Worm (Caenorhabditis elegans) whole organism, L4 larva: ENCODE data around the gene R166.3.

Experiments used
- D1046.2 ChIP-seq: fragments of 200-800 bp; sonication (Bioruptor generic); IDR thresholded peaks from 2 replicates; pipeline ENCODE4 v1.3.6; 2022; ENCODE audit warnings: missing genetic modification characterization, missing compliant biosample characterization
- F44E2.7 ChIP-seq: fragments of 200-800 bp; sonication (Bioruptor generic); IDR thresholded peaks from 2 replicates; pipeline ENCODE4 v2.1.2; 2022; ENCODE audit warnings: missing genetic modification characterization, missing compliant biosample characterization
- F49E8.2 ChIP-seq: sonication (generic microtip); optimal IDR thresholded peaks from 2 replicates; lab custom pipeline; 2016; ENCODE audit warnings: missing compliant biosample characterization, mild to moderate bottlenecking, missing genetic modification characterization, borderline replicate concordance
- T20F7.1 ChIP-seq: fragments of 200-800 bp; sonication (Bioruptor generic); optimal IDR thresholded peaks from 2 replicates; lab custom pipeline; 2018; ENCODE audit warnings: mild to moderate bottlenecking, missing genetic modification characterization, missing compliant biosample characterization
- T26A8.4 ChIP-seq: fragments of 200-800 bp; sonication (Bioruptor generic); IDR thresholded peaks from 2 replicates; pipeline ENCODE4 v1.3.6; 2022; ENCODE audit warnings: missing genetic modification characterization, missing compliant biosample characterization
- Y48G9A.11 ChIP-seq: fragments of 200-800 bp; sonication (Bioruptor generic); IDR thresholded peaks from 2 replicates; pipeline ENCODE4 v1.3.6; 2022; ENCODE audit warnings: missing genetic modification reagents, missing genetic modification characterization, missing compliant biosample characterization
- ZK337.2 ChIP-seq: fragments of 200-800 bp; sonication (Bioruptor generic); IDR thresholded peaks from 2 replicates; pipeline ENCODE4 v1.3.6; 2022; ENCODE audit warnings: missing genetic modification reagents, missing genetic modification characterization, missing compliant biosample characterization
- ama-1 ChIP-seq: fragments of 150-350 bp; optimal IDR thresholded peaks from 2 replicates; lab custom pipeline; 2014; ENCODE audit warnings: inconsistent platforms, mixed read lengths
- arid-1 ChIP-seq: fragments of 200-800 bp; sonication (Bioruptor generic); conservative IDR thresholded peaks from 2 replicates; pipeline ENCODE4 v1.3.6; 2022; ENCODE audit warnings: missing genetic modification reagents, missing genetic modification characterization, missing compliant biosample characterization
- ceh-28 ChIP-seq: fragments of 150-350 bp; optimal IDR thresholded peaks from 2 replicates; lab custom pipeline; 2014; ENCODE audit warnings: missing biosample characterization, missing genetic modification reagents, missing genetic modification characterization
- ceh-44 ChIP-seq: fragments of 200-800 bp; sonication (Bioruptor generic); IDR thresholded peaks from 2 replicates; pipeline ENCODE4 v1.3.6; 2022; ENCODE audit warnings: missing genetic modification reagents, missing genetic modification characterization, missing compliant biosample characterization
- ces-1 ChIP-seq: fragments of 150-350 bp; sonication (generic microtip); optimal IDR thresholded peaks from 4 replicates; lab custom pipeline; 2014; ENCODE audit warnings: missing biosample characterization, missing genetic modification reagents, missing genetic modification characterization
- cey-2 ChIP-seq: sonication (generic microtip); optimal IDR thresholded peaks from 3 replicates; lab custom pipeline; 2017; ENCODE audit warnings: missing genetic modification characterization, mild to moderate bottlenecking, missing compliant biosample characterization, antibody characterized with exemption, borderline replicate concordance; ENCODE audit not compliant: insufficient read depth
- ctbp-1 ChIP-seq: fragments of 200-800 bp; sonication (Bioruptor generic); IDR thresholded peaks from 2 replicates; pipeline ENCODE4 v1.3.6; 2022; ENCODE audit warnings: missing genetic modification reagents, missing genetic modification characterization, missing compliant biosample characterization
- daf-19 ChIP-seq: fragments of 200-800 bp; sonication (Bioruptor generic); conservative IDR thresholded peaks from 2 replicates; pipeline ENCODE4 v1.3.6; 2022; ENCODE audit warnings: missing genetic modification characterization, missing compliant biosample characterization
- daf-8 ChIP-seq: fragments of 200-800 bp; sonication (Bioruptor generic); IDR thresholded peaks from 2 replicates; pipeline ENCODE4 v1.3.6; 2022; ENCODE audit warnings: missing genetic modification characterization, missing compliant biosample characterization
- dmd-9 ChIP-seq: fragments of 200-800 bp; sonication (Bioruptor generic); IDR thresholded peaks from 2 replicates; pipeline ENCODE4 v1.3.6; 2022; ENCODE audit warnings: missing genetic modification reagents, missing genetic modification characterization, missing compliant biosample characterization
- dpl-1 ChIP-seq: fragments of 150-350 bp; optimal IDR thresholded peaks from 2 replicates; lab custom pipeline; 2014; ENCODE audit warnings: missing biosample characterization, missing genetic modification reagents, missing genetic modification characterization
- duxl-1 ChIP-seq: sonication (generic microtip); optimal IDR thresholded peaks from 2 replicates; lab custom pipeline; 2016; ENCODE audit warnings: mild to moderate bottlenecking, missing genetic modification characterization, moderate library complexity, missing compliant biosample characterization; ENCODE audit not compliant: poor library complexity
- dve-1 ChIP-seq: sonication (generic microtip); optimal IDR thresholded peaks from 2 replicates; lab custom pipeline; 2017; ENCODE audit warnings: antibody characterized with exemption, mild to moderate bottlenecking, missing genetic modification characterization, missing compliant biosample characterization; ENCODE audit not compliant: insufficient read depth
- fkh-10 ChIP-seq: fragments of 150-350 bp; optimal IDR thresholded peaks from 2 replicates; lab custom pipeline; 2014; ENCODE audit warnings: missing biosample characterization, missing genetic modification reagents, missing genetic modification characterization
- lin-13 ChIP-seq: fragments of 150-350 bp; optimal IDR thresholded peaks from 2 replicates; lab custom pipeline; 2014; ENCODE audit warnings: missing biosample characterization, missing genetic modification reagents, missing genetic modification characterization
- lin-39 ChIP-seq: fragments of 150-350 bp; optimal IDR thresholded peaks from 2 replicates; lab custom pipeline; 2014; ENCODE audit warnings: missing biosample characterization, missing genetic modification reagents, missing genetic modification characterization
- lsy-2 ChIP-seq, 2 experiments: fragments of 150-350 bp in 1 of 2; sonication (generic microtip) in 1 of 2; optimal IDR thresholded peaks; 2 replicates each; lab custom pipeline; 2014 to 2017; ENCODE audit warnings: missing biosample characterization in 2 of 2, missing genetic modification characterization in 2 of 2
- madf-5 ChIP-seq, 2 experiments: fragments of 200-800 bp; sonication (Bioruptor generic); IDR thresholded peaks; 2 replicates each; pipeline ENCODE4 v1.3.6; 2022; ENCODE audit warnings: missing compliant biosample characterization in 2 of 2, missing genetic modification characterization in 2 of 2
- mdl-1 ChIP-seq, 2 experiments: fragments of 150-350 bp in 1 of 2; sonication (generic microtip) in 1 of 2; optimal IDR thresholded peaks; 2 replicates each; lab custom pipeline; 2014 to 2017; ENCODE audit warnings: missing biosample characterization in 2 of 2, missing genetic modification characterization in 2 of 2
- mdt-29 ChIP-seq: fragments of 200-800 bp; sonication (Bioruptor generic); IDR thresholded peaks from 2 replicates; pipeline ENCODE4 v1.3.6; 2022; ENCODE audit warnings: missing genetic modification reagents, missing genetic modification characterization, missing compliant biosample characterization
- mep-1 ChIP-seq: fragments of 150-350 bp; sonication (generic microtip); optimal IDR thresholded peaks from 3 replicates; lab custom pipeline; 2014; ENCODE audit warnings: missing biosample characterization, missing genetic modification characterization
- mes-2 ChIP-seq: sonication (generic microtip); optimal IDR thresholded peaks from 2 replicates; lab custom pipeline; 2016; ENCODE audit warnings: missing genotype, mild to moderate bottlenecking, missing genetic modification characterization, missing compliant biosample characterization; ENCODE audit not compliant: poor library complexity, severe bottlenecking
- mxl-2 ChIP-seq: fragments of 200-800 bp; sonication (Bioruptor generic); conservative IDR thresholded peaks from 2 replicates; pipeline ENCODE4 v1.3.6; 2022; ENCODE audit warnings: missing genetic modification reagents, missing genetic modification characterization, missing compliant biosample characterization
- nhr-10 ChIP-seq: fragments of 150-350 bp; optimal IDR thresholded peaks from 2 replicates; lab custom pipeline; 2014; ENCODE audit warnings: missing biosample characterization, missing genetic modification characterization
- nhr-11 ChIP-seq: fragments of 150-350 bp; optimal IDR thresholded peaks from 2 replicates; lab custom pipeline; 2014; ENCODE audit warnings: missing biosample characterization, missing genetic modification characterization
- nhr-237 ChIP-seq: sonication (generic microtip); optimal IDR thresholded peaks from 2 replicates; lab custom pipeline; 2017; ENCODE audit warnings: missing biosample characterization, missing genetic modification characterization
- nhr-25 ChIP-seq: sonication (generic microtip); optimal IDR thresholded peaks from 2 replicates; lab custom pipeline; 2017; ENCODE audit warnings: missing genetic modification characterization, mild to moderate bottlenecking, missing compliant biosample characterization, antibody characterized with exemption, moderate library complexity, borderline replicate concordance; ENCODE audit not compliant: insufficient read depth
- nhr-28 ChIP-seq: fragments of 150-350 bp; optimal IDR thresholded peaks from 2 replicates; lab custom pipeline; 2014; ENCODE audit warnings: missing biosample characterization, missing genetic modification characterization
- nhr-48 ChIP-seq: sonication (generic microtip); optimal IDR thresholded peaks from 2 replicates; lab custom pipeline; 2016; ENCODE audit warnings: mild to moderate bottlenecking, missing genetic modification characterization, missing compliant biosample characterization
- nhr-77 ChIP-seq: fragments of 150-350 bp; optimal IDR thresholded peaks from 2 replicates; lab custom pipeline; 2014; ENCODE audit warnings: missing biosample characterization, missing genetic modification characterization
- php-3 ChIP-seq: fragments of 200-800 bp; sonication (Bioruptor generic); IDR thresholded peaks from 2 replicates; pipeline ENCODE4 v1.3.6; 2022; ENCODE audit warnings: missing genetic modification reagents, missing genetic modification characterization, missing compliant biosample characterization
- sdz-12 ChIP-seq: fragments of 200-800 bp; sonication (Bioruptor generic); optimal IDR thresholded peaks from 2 replicates; lab custom pipeline; 2018; ENCODE audit warnings: mild to moderate bottlenecking, missing genetic modification characterization, missing compliant biosample characterization
- set-16 ChIP-seq: fragments of 200-800 bp; sonication (Bioruptor generic); IDR thresholded peaks from 2 replicates; pipeline ENCODE4 v1.3.6; 2022; ENCODE audit warnings: missing genetic modification reagents, missing genetic modification characterization, missing compliant biosample characterization
- skn-1 ChIP-seq: fragments of 150-350 bp; optimal IDR thresholded peaks from 2 replicates; lab custom pipeline; 2014; ENCODE audit warnings: missing biosample characterization, missing genetic modification characterization
- snpc-4 ChIP-seq: fragments of 150-350 bp; optimal IDR thresholded peaks from 2 replicates; lab custom pipeline; 2014; ENCODE audit warnings: missing biosample characterization, missing genetic modification characterization
- unc-39 ChIP-seq: sonication (generic microtip); optimal IDR thresholded peaks from 2 replicates; lab custom pipeline; 2017; ENCODE audit warnings: missing biosample characterization, missing genetic modification characterization
- unc-62 ChIP-seq, 3 experiments: fragments of 150-350 bp in 1 of 3; sonication (generic microtip); optimal IDR thresholded peaks in 2 of 3; peaks in 1 of 3; 1 replicate in 1 of 3; 2 replicates in 2 of 3; lab custom pipeline; 2014 to 2017; ENCODE audit warnings: missing biosample characterization in 3 of 3, missing genetic modification characterization in 3 of 3, missing genetic modification reagents in 3 of 3, missing genotype in 1 of 3
- vab-7 ChIP-seq: fragments of 200-800 bp; sonication (Bioruptor generic); IDR thresholded peaks from 2 replicates; pipeline ENCODE4 v1.3.6; 2022; ENCODE audit warnings: missing genetic modification reagents, missing genetic modification characterization, missing compliant biosample characterization
- zag-1 ChIP-seq: fragments of 150-350 bp; optimal IDR thresholded peaks from 2 replicates; lab custom pipeline; 2014; ENCODE audit warnings: missing biosample characterization, missing genetic modification characterization
- zfp-2 ChIP-seq: sonication (generic microtip); optimal IDR thresholded peaks from 2 replicates; lab custom pipeline; 2016; ENCODE audit warnings: mild to moderate bottlenecking, missing genetic modification characterization, missing compliant biosample characterization
- zip-2 ChIP-seq: fragments of 150-350 bp; optimal IDR thresholded peaks from 2 replicates; lab custom pipeline; 2014; ENCODE audit warnings: missing biosample characterization, missing genetic modification characterization
- ztf-11 ChIP-seq: fragments of 150-350 bp; optimal IDR thresholded peaks from 2 replicates; lab custom pipeline; 2014; ENCODE audit warnings: missing biosample characterization, missing genetic modification characterization

Gene R166.3

DNA sequence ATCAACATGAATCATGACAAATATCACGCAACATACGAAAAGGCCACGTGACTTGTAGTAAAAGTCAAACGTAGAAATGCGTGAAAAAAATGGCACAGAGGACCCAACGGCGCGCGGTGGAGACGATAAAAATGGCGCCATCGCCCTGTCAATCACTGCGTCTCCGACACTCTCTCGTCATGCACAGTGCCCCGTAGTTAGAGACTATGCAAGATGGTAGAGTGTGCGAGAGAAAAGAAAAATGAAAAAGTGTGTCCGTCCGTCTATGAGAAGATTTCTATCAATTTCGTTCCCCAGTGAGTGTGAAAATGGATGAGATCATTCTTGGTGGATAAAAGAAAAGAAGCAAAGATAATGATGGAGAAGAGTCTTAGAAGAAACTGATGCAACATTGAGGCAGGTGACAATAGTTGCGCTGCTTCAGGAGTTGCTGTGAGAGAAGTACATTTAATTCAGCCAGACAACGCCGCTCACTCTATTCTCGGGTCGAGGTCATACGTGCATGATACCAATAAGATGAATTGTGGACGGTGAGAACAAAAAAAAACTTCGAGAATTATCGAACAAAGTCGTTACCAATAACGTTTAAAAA is 16.4 kb upstream of the R166.3 start:
- TF ChIP-seq ztf-11 (tag; lab: Kevin White, UChicago) (no peak), nhr-48 (tag; lab: Kevin White, UChicago) (peak; percentile 69), nhr-28 (tag; lab: Kevin White, UChicago) (peak; percentile 73), mep-1 (tag; lab: Kevin White, UChicago) (peak; percentile 72), D1046.2 (no peak), ctbp-1 (GFP tag; lab: Robert Waterston, UW) (0 out of 2 replicates have a peak, but pooled peaks have one; percentile 45), duxl-1 (tag; lab: Kevin White, UChicago) (peak; percentile 57), fkh-10 (GFP tag; lab: Kevin White, UChicago) (no peak), vab-7 (GFP tag; lab: Robert Waterston, UW) (0 out of 2 replicates have a peak, but pooled peaks have one; percentile 23), nhr-10 (tag; lab: Kevin White, UChicago) (peak; percentile 79), dve-1 (peak; percentile 60), ama-1 (peak; percentile 57), ceh-44 (GFP tag; lab: Robert Waterston, UW) (no peak), set-16 (no peak), php-3 (peak; percentile 67), ceh-28 (no peak), sdz-12 (GFP tag; lab: Kevin White, UChicago) (no peak), dpl-1 (GFP tag; lab: Kevin White, UChicago) (peak; percentile 17), F49E8.2 (tag; lab: Kevin White, UChicago) (no peak), T20F7.1 (GFP tag; lab: Kevin White, UChicago) (peak; percentile 6), zag-1 (tag; lab: Kevin White, UChicago) (no peak), mxl-2 (GFP tag; lab: Robert Waterston, UW) (0 out of 2 replicates have a peak, but pooled peaks have one; percentile 8), mes-2 (tag; lab: Kevin White, UChicago) (peak; percentile 48), lsy-2 (tag; optimal IDR thresholded peaks at IDR 0.05; lab: Kevin White, UChicago) (peak; percentile 12 to 20), ZK337.2 (GFP tag; lab: Robert Waterston, UW) (no peak), nhr-11 (tag; lab: Kevin White, UChicago) (peak; percentile 82), Y48G9A.11 (no peak), daf-8 (GFP tag; lab: Robert Waterston, UW) (no peak), unc-62 (GFP tag; optimal IDR thresholded peaks at IDR 0.05 in 1 of 2; lab: Kevin White, UChicago) (peak in 1 of 2 experiments; percentile 95), unc-62 (tag; optimal IDR thresholded peaks at IDR 0.05; lab: Kevin White, UChicago) (no peak), nhr-77 (peak; percentile 49), lin-39 (tag; lab: Kevin White, UChicago) (no peak), arid-1 (GFP tag; lab: Robert Waterston, UW) (no peak; the same call in 1 of the 2 replicates), nhr-25 (tag; lab: Kevin White, UChicago) (peak; percentile 40), daf-19 (GFP tag; lab: Robert Waterston, UW) (0 out of 2 replicates have a peak, but pooled peaks have one; percentile 9), zip-2 (tag; lab: Kevin White, UChicago) (no peak), F44E2.7 (GFP tag; lab: Robert Waterston, UW) (no peak), T26A8.4 (GFP tag; lab: Robert Waterston, UW) (no peak), mdt-29 (GFP tag; lab: Robert Waterston, UW) (peak; percentile 85), madf-5 (GFP tag; IDR thresholded peaks at IDR 0.05; lab: Robert Waterston, UW) (no peak), skn-1 (tag; lab: Kevin White, UChicago) (no peak), lin-13 (GFP tag; lab: Kevin White, UChicago) (peak; percentile 44), cey-2 (tag; lab: Kevin White, UChicago) (no peak), dmd-9 (GFP tag; lab: Robert Waterston, UW) (no peak), snpc-4 (tag; lab: Kevin White, UChicago) (no peak), unc-39 (tag; lab: Kevin White, UChicago) (no peak), ces-1 (GFP tag; lab: Kevin White, UChicago) (no peak), zfp-2 (no peak), mdl-1 (tag; optimal IDR thresholded peaks at IDR 0.05; lab: Kevin White, UChicago) (peak; percentile 43 to 47), nhr-237 (no peak)
